Fruit fly (Drosophila melanogaster): ENCODE data around the gene Hex-A.
A peak's percentile ranks its signal among the peaks of the same experiment; 100 is the strongest.

The Hex-A gene

DNA sequence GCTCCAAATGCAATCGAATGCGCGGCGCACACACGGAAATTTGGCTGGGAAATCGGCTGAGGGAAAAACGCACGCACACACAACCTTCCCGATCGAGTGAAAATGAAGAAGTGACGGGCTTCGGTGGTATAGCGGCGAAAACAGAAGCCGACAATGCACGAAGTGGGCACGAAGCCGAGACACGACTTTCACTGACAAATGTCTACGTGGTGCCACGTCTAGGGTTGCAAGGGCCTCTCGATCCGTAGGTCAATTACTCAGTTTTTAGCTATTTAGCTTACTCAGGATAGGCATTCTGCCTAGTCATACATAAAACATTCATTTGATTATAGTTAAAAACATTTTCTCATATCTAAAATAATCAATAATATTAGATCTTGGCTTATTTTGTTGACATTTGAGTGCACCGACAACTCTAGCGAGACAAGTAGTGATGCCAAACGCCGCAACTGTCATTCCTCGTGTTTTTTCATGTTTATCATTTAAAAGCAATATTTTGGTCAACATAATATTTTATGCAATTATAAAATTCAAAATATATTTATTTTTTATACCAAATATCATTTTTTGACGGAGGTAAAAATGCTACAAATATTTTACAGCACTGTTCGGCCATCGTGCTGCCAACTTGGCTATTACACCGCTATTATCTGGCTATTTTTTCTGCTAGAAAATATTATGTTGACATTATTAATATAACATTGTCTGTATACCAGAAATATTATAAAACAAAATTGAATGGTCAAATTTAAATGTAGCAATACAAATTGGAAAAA lies 31.7 kb upstream of the Hex-A start (continued):
- TF ChIP-seq Opbp (GFP tag; IDR thresholded peaks at IDR 0.05; ENCODE audit: partially characterized antibody) = no peak; the same call in 2 of the 3 replicates
- no peak for TF ChIP-seq crol (GFP tag; IDR thresholded peaks at IDR 0.05)
- TF ChIP-seq nau (GFP tag; optimal IDR thresholded peaks at IDR 0.05) = peak; percentile 80
- no peak for TF ChIP-seq usp (GFP tag; optimal IDR thresholded peaks at IDR 0.05)
- peak; percentile 73 for TF ChIP-seq ssp (GFP tag; IDR thresholded peaks at IDR 0.05)
- TF ChIP-seq gro (GFP tag; optimal IDR thresholded peaks at IDR 0.05) = peak; percentile 55
- TF ChIP-seq Sin3A (optimal IDR thresholded peaks at IDR 0.05) = no peak
- no peak for TF ChIP-seq Lpt (GFP tag; optimal IDR thresholded peaks at IDR 0.05)
- peak; percentile 38 for TF ChIP-seq Atf3 (GFP tag; optimal IDR thresholded peaks at IDR 0.05)
- peak; percentile 76 for TF ChIP-seq CG1529 (GFP tag; optimal IDR thresholded peaks at IDR 0.05)
- TF ChIP-seq CG14965 (GFP tag; optimal IDR thresholded peaks at IDR 0.05; ENCODE audit: borderline replicate concordance) = no peak
- peak; percentile 76 for TF ChIP-seq Dip3 (GFP tag; optimal IDR thresholded peaks at IDR 0.05)
- peak; percentile 90 for TF ChIP-seq CG6813 (GFP tag; optimal IDR thresholded peaks at IDR 0.05)
- TF ChIP-seq Lhr (GFP tag; optimal IDR thresholded peaks at IDR 0.05) = peak; percentile 63
- peak; percentile 81 for TF ChIP-seq CG10959 (GFP tag; IDR thresholded peaks at IDR 0.05)
- peak; percentile 58; the same call in 1 of the 3 replicates for TF ChIP-seq jigr1 (GFP tag; IDR thresholded peaks at IDR 0.05)
- TF ChIP-seq en (GFP tag; optimal IDR thresholded peaks at IDR 0.05) = peak; percentile 35
- TF ChIP-seq Hmr (GFP tag; optimal IDR thresholded peaks at IDR 0.05) = peak; percentile 90
- peak; percentile 82; the same call in 2 of the 3 replicates for TF ChIP-seq Aef1 (GFP tag; IDR thresholded peaks at IDR 0.05)
- peak; percentile 82 for TF ChIP-seq CG18764 (GFP tag; optimal IDR thresholded peaks at IDR 0.05)
- TF ChIP-seq lilli (GFP tag; optimal IDR thresholded peaks at IDR 0.05) = peak; percentile 90
- TF ChIP-seq CG14441 (GFP tag; IDR thresholded peaks at IDR 0.05) = peak; percentile 83
- peak; percentile 67 for TF ChIP-seq CG8944 (GFP tag; optimal IDR thresholded peaks at IDR 0.05)
- TF ChIP-seq Dref (GFP tag; IDR thresholded peaks at IDR 0.05) = peak; percentile 36
- TF ChIP-seq pfk (GFP tag; optimal IDR thresholded peaks at IDR 0.05) = peak; percentile 24
- peak; percentile 92 for TF ChIP-seq ci (GFP tag; IDR thresholded peaks at IDR 0.05)
- peak; percentile 79; the same call in 2 of the 3 replicates for TF ChIP-seq gce (GFP tag; IDR thresholded peaks at IDR 0.05)
- peak; percentile 61 for TF ChIP-seq gsb (GFP tag; IDR thresholded peaks at IDR 0.05)
- peak; percentile 88 for TF ChIP-seq zfh1 (GFP tag; IDR thresholded peaks at IDR 0.05)
- TF ChIP-seq Asciz (GFP tag; optimal IDR thresholded peaks at IDR 0.05) = peak; percentile 77
- no peak for TF ChIP-seq luna (GFP tag; optimal IDR thresholded peaks at IDR 0.05)
- TF ChIP-seq Dll (GFP tag; IDR thresholded peaks at IDR 0.05; ENCODE audit: partially characterized antibody) = no peak; the same call in 3 of the 4 replicates
- peak; percentile 89 for TF ChIP-seq az2 (GFP tag; optimal IDR thresholded peaks at IDR 0.05)
- no peak for TF ChIP-seq p53 (GFP tag; optimal IDR thresholded peaks at IDR 0.05)
- peak; percentile 89 for TF ChIP-seq Fer1 (GFP tag; optimal IDR thresholded peaks at IDR 0.05)
- TF ChIP-seq CG8089 (GFP tag; optimal IDR thresholded peaks at IDR 0.05) = peak; percentile 40
- TF ChIP-seq tgo (GFP tag; IDR thresholded peaks at IDR 0.05) = peak; percentile 85
- peak; percentile 87 for TF ChIP-seq ranshi (GFP tag; IDR thresholded peaks at IDR 0.05)
- TF ChIP-seq Max (GFP tag; optimal IDR thresholded peaks at IDR 0.05) = peak; percentile 89
- peak; percentile 74 for TF ChIP-seq jing (GFP tag; optimal IDR thresholded peaks at IDR 0.05)
- TF ChIP-seq ttk (GFP tag; IDR thresholded peaks at IDR 0.05) = peak; percentile 85
- peak; percentile 46 for TF ChIP-seq CTCF (GFP tag; optimal IDR thresholded peaks at IDR 0.05)
- peak; percentile 70 for TF ChIP-seq E2f2 (GFP tag; IDR thresholded peaks at IDR 0.05)
- TF ChIP-seq CG7786 (GFP tag; optimal IDR thresholded peaks at IDR 0.05) = peak; percentile 72
- TF ChIP-seq CG3407 (GFP tag; optimal IDR thresholded peaks at IDR 0.05) = peak; percentile 77
- peak; percentile 90 for TF ChIP-seq CG9932 (GFP tag; IDR thresholded peaks at IDR 0.05)
- TF ChIP-seq gem (tag; optimal IDR thresholded peaks at IDR 0.05) = peak; percentile 94
- TF ChIP-seq da (GFP tag; optimal IDR thresholded peaks at IDR 0.05) = no peak
- TF ChIP-seq E2f1 (GFP tag; IDR thresholded peaks at IDR 0.05) = peak; percentile 64
- TF ChIP-seq Fer3 (tag; optimal IDR thresholded peaks at IDR 0.05) = peak; percentile 92
- TF ChIP-seq maf-S (GFP tag; optimal IDR thresholded peaks at IDR 0.05) = peak; percentile 64

Data from whole organism, embryonic.